Worm (Caenorhabditis elegans): Measurements from ENCODE around the gene F09C6.11.

The F09C6.11 gene

ce11 chrV:16833672-16834071 lies 48.4 kb downstream of the F09C6.11 start:
- TF ChIP-seq C04F5.9 (tag; optimal IDR thresholded peaks at IDR 0.05) (no peak), elt-2 (tag; optimal IDR thresholded peaks at IDR 0.05) (no peak), jun-1 (tag; optimal IDR thresholded peaks at IDR 0.05) (no peak), ztf-4 (tag; optimal IDR thresholded peaks at IDR 0.05) (no peak), nhr-85 (tag) (no peak)

DNA sequence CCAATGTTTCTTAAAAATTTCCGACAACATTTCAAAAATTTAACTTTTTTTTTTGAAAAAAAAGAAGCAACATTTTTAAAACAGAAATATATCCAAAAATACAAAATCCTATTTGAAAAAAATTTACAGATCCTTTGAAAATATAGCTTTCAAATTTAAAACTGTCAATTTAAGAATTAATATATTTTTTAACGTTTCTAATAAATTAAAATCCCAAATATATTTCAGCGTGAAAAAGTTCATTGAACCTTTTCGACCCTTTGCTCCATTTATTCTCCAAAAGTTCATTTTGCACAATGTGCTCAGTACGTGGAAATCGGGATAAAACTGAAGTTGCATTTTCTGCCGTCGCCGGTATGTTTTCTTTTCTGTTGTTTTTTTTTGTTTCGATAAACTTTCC lies 49.2 kb downstream of the F09C6.11 start, which contains the start of gene phy-3:
Gene phy-3 (plus strand): TSS at position 301 of the 400 bp plus-strand sequence.
- TF ChIP-seq fkh-8 (tag; optimal IDR thresholded peaks at IDR 0.05): no peak

DNA sequence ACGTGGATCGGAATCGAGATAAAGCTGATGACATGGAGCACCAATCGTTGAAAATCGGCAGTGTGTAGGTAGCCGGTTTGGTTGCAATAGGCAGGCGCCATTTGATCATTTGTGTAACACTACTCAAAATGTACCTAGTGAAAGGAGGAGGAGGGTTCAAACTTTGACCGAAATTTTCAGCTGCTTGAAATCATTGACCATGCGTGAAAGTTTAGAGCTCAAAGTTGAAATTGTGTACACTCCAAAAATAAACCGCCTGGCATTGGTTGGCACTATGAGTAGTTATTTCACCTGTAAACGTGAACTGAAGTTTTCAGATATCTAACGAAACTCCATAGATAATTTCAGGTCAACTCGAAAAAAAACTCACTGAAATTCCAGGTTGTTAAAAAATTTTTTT lies 50.2 kb downstream of the F09C6.11 start, which contains the start of gene srh-215:
Gene srh-215 (minus strand): TSS at position 101 of the 400 bp plus-strand sequence.
- TF ChIP-seq lin-14 (GFP tag; optimal IDR thresholded peaks at IDR 0.05) (no peak), unc-98 (GFP tag; IDR thresholded peaks at IDR 0.05) (no peak), nhr-76 (tag; optimal IDR thresholded peaks at IDR 0.05) (no peak), fkh-4 (tag; optimal IDR thresholded peaks at IDR 0.05; ENCODE audit: borderline replicate concordance) (no peak), hpl-2 (GFP tag; optimal IDR thresholded peaks at IDR 0.05) (no peak), isw-1 (GFP tag; IDR thresholded peaks at IDR 0.05) (no peak), mep-1 (tag; optimal IDR thresholded peaks at IDR 0.05) (no peak), mab-9 (GFP tag; IDR thresholded peaks at IDR 0.05) (no peak)
